Worm (Caenorhabditis elegans) whole organism, late embryonic: ENCODE measurements around the gene C32D5.8.

Source experiments
- F13H6.1 ChIP-seq: sonication (generic microtip); optimal IDR thresholded peaks from 2 replicates; lab custom pipeline; 2016; ENCODE audit warnings: missing genetic modification characterization, missing compliant biosample characterization
- K02D7.2 ChIP-seq: sonication (generic microtip); optimal IDR thresholded peaks from 2 replicates; lab custom pipeline; 2017; ENCODE audit warnings: mild to moderate bottlenecking, missing genetic modification characterization, missing compliant biosample characterization
- T23F11.4 ChIP-seq: fragments of 200-800 bp; sonication (Bioruptor generic); optimal IDR thresholded peaks from 2 replicates; lab custom pipeline; 2018; ENCODE audit warnings: mild to moderate bottlenecking, missing genetic modification characterization, missing compliant biosample characterization
- ceh-14 ChIP-seq: sonication (generic microtip); optimal IDR thresholded peaks from 2 replicates; lab custom pipeline; 2016; ENCODE audit warnings: missing genotype, missing genetic modification characterization, missing compliant biosample characterization
- ceh-19 ChIP-seq: fragments of 200-800 bp; sonication (Bioruptor generic); optimal IDR thresholded peaks from 2 replicates; lab custom pipeline; 2018; ENCODE audit warnings: mild to moderate bottlenecking, missing genetic modification characterization, missing compliant biosample characterization
- ceh-2 ChIP-seq: sonication (generic microtip); optimal IDR thresholded peaks from 2 replicates; lab custom pipeline; 2016; ENCODE audit warnings: missing genotype, missing genetic modification characterization, missing compliant biosample characterization
- ceh-22 ChIP-seq: sonication (generic microtip); optimal IDR thresholded peaks from 2 replicates; lab custom pipeline; 2017; ENCODE audit warnings: missing biosample characterization, missing genetic modification characterization
- ceh-24 ChIP-seq: sonication (generic microtip); optimal IDR thresholded peaks from 2 replicates; lab custom pipeline; 2016; ENCODE audit warnings: mild to moderate bottlenecking, missing genetic modification characterization, missing compliant biosample characterization
- ceh-30 ChIP-seq: fragments of 150-350 bp; optimal IDR thresholded peaks from 2 replicates; lab custom pipeline; 2014; ENCODE audit warnings: missing biosample characterization, missing genetic modification characterization
- ceh-45 ChIP-seq: fragments of 200-800 bp; sonication (Bioruptor generic); IDR thresholded peaks from 2 replicates; pipeline ENCODE4 v1.3.6; 2022; ENCODE audit warnings: missing genetic modification reagents, missing genetic modification characterization, missing compliant biosample characterization
- dve-1 ChIP-seq: sonication (generic microtip); optimal IDR thresholded peaks from 2 replicates; lab custom pipeline; 2017; ENCODE audit warnings: antibody characterized with exemption, mild to moderate bottlenecking, missing genetic modification characterization, missing compliant biosample characterization
- elt-2 ChIP-seq: sonication (generic microtip); optimal IDR thresholded peaks from 2 replicates; lab custom pipeline; 2016; ENCODE audit warnings: missing genetic modification reagents, missing genetic modification characterization, missing compliant biosample characterization
- elt-4 ChIP-seq: sonication (generic microtip); optimal IDR thresholded peaks from 2 replicates; lab custom pipeline; 2016; ENCODE audit warnings: missing genetic modification characterization, missing compliant biosample characterization
- ets-4 ChIP-seq: sonication (generic microtip); optimal IDR thresholded peaks from 2 replicates; lab custom pipeline; 2016; ENCODE audit warnings: missing genetic modification characterization, missing compliant biosample characterization
- eyg-1 ChIP-seq: sonication (generic microtip); optimal IDR thresholded peaks from 2 replicates; lab custom pipeline; 2016; ENCODE audit warnings: missing genotype, missing genetic modification characterization, missing compliant biosample characterization
- fkh-10 ChIP-seq: fragments of 150-350 bp; optimal IDR thresholded peaks from 2 replicates; lab custom pipeline; 2014; ENCODE audit warnings: missing biosample characterization, missing genetic modification reagents, missing genetic modification characterization
- gmeb-2 ChIP-seq: sonication (generic microtip); optimal IDR thresholded peaks from 2 replicates; lab custom pipeline; 2016; ENCODE audit warnings: missing genetic modification characterization, inconsistent platforms, missing compliant biosample characterization
- hlh-8 ChIP-seq: sonication (generic microtip); optimal IDR thresholded peaks from 2 replicates; lab custom pipeline; 2016; ENCODE audit warnings: missing genotype, missing genetic modification characterization, missing compliant biosample characterization
- lim-6 ChIP-seq: sonication (generic microtip); optimal IDR thresholded peaks from 2 replicates; lab custom pipeline; 2016; ENCODE audit warnings: missing genetic modification characterization, missing compliant biosample characterization
- madf-2 ChIP-seq: sonication (generic microtip); optimal IDR thresholded peaks from 2 replicates; lab custom pipeline; 2017; ENCODE audit warnings: missing genetic modification characterization, missing compliant biosample characterization
- nhr-11 ChIP-seq: fragments of 150-350 bp; optimal IDR thresholded peaks from 2 replicates; lab custom pipeline; 2014; ENCODE audit warnings: missing biosample characterization, missing genetic modification characterization
- npax-4 ChIP-seq: sonication (generic microtip); optimal IDR thresholded peaks from 2 replicates; lab custom pipeline; 2016; ENCODE audit warnings: missing genetic modification characterization, missing compliant biosample characterization
- odd-2 ChIP-seq: sonication (generic microtip); optimal IDR thresholded peaks from 2 replicates; lab custom pipeline; 2017; ENCODE audit warnings: antibody characterized with exemption, mild to moderate bottlenecking, missing genetic modification characterization, missing compliant biosample characterization
- pat-9 ChIP-seq: fragments of 200-800 bp; sonication (Bioruptor generic); optimal IDR thresholded peaks from 2 replicates; lab custom pipeline; 2018; ENCODE audit warnings: mild to moderate bottlenecking, missing genetic modification characterization, moderate library complexity, missing compliant biosample characterization
- pax-1 ChIP-seq: fragments of 150-350 bp; optimal IDR thresholded peaks from 2 replicates; lab custom pipeline; 2014; ENCODE audit warnings: missing biosample characterization, missing genetic modification characterization
- pha-2 ChIP-seq: sonication (generic microtip); optimal IDR thresholded peaks from 2 replicates; lab custom pipeline; 2017; ENCODE audit warnings: mild to moderate bottlenecking, missing genetic modification characterization, missing compliant biosample characterization
- pqm-1 ChIP-seq: sonication (generic microtip); optimal IDR thresholded peaks from 2 replicates; lab custom pipeline; 2016; ENCODE audit warnings: missing genetic modification characterization, missing compliant biosample characterization
- pros-1 ChIP-seq: fragments of 150-350 bp; optimal IDR thresholded peaks from 2 replicates; lab custom pipeline; 2014; ENCODE audit warnings: missing biosample characterization, missing genetic modification reagents, missing genetic modification characterization
- ref-2 ChIP-seq: sonication (generic microtip); optimal IDR thresholded peaks from 2 replicates; lab custom pipeline; 2016; ENCODE audit warnings: missing genetic modification characterization, missing compliant biosample characterization
- rnt-1 ChIP-seq: sonication (generic microtip); optimal IDR thresholded peaks from 2 replicates; lab custom pipeline; 2016; ENCODE audit warnings: missing genetic modification characterization, missing compliant biosample characterization
- sox-4 ChIP-seq: sonication (generic microtip); optimal IDR thresholded peaks from 2 replicates; lab custom pipeline; 2017; ENCODE audit warnings: mild to moderate bottlenecking, missing genetic modification characterization, inconsistent platforms, missing compliant biosample characterization
- tbx-7 ChIP-seq: sonication (generic microtip); optimal IDR thresholded peaks from 2 replicates; lab custom pipeline; 2016; ENCODE audit warnings: missing genotype, missing genetic modification characterization, missing compliant biosample characterization
- ttx-3 ChIP-seq: sonication (generic microtip); optimal IDR thresholded peaks from 2 replicates; lab custom pipeline; 2016; ENCODE audit warnings: missing genetic modification reagents, missing genetic modification characterization, missing compliant biosample characterization
- unc-3 ChIP-seq, 2 experiments: fragments of 200-800 bp in 1 of 2; sonication (Bioruptor generic) in 1 of 2; sonication (generic microtip) in 1 of 2; conservative IDR thresholded peaks in 1 of 2; optimal IDR thresholded peaks in 1 of 2; 2 replicates each; pipeline versions ENCODE4 v1.3.6 to Lab custom; 2016 to 2022; ENCODE audit warnings: missing compliant biosample characterization in 2 of 2, missing genetic modification characterization in 2 of 2, missing genetic modification reagents in 1 of 2
- unc-55 ChIP-seq: sonication (generic microtip); optimal IDR thresholded peaks from 2 replicates; lab custom pipeline; 2017; ENCODE audit warnings: missing biosample characterization, missing genetic modification reagents, missing genetic modification characterization
- unc-86 ChIP-seq: sonication (generic microtip); optimal IDR thresholded peaks from 2 replicates; lab custom pipeline; 2016; ENCODE audit warnings: missing genetic modification characterization, missing compliant biosample characterization
- zip-5 ChIP-seq: sonication (generic microtip); optimal IDR thresholded peaks from 2 replicates; lab custom pipeline; 2016; ENCODE audit warnings: missing genetic modification characterization, missing compliant biosample characterization

Gene C32D5.8

DNA sequence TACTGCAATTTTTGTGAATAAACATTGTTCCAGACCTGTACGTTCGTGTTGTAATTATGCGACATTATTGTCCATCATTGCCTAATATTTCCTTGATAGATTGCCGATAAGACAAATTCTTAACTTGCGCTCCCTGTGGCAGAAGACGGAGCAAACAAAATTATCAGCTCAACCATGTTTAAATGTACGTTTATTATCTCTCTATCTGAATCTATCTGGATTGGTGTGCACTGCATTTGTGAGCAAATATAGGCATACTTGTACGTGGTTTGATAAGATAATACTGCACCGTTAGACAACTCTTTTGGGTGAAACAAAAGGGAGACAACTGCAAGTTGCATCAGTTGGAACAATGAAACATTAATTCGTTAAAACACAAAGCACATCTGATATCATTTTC is 18.4 kb downstream of the C32D5.8 start:
- TF ChIP-seq K02D7.2 (tag; lab: Kevin White, UChicago) (no peak), elt-2 (tag; lab: Kevin White, UChicago) (peak; percentile 97), dve-1 (tag; lab: Kevin White, UChicago) (peak; percentile 37), fkh-10 (GFP tag; lab: Kevin White, UChicago) (no peak), gmeb-2 (tag; lab: Kevin White, UChicago) (no peak), unc-55 (GFP tag; lab: Kevin White, UChicago) (no peak), pqm-1 (tag; lab: Kevin White, UChicago) (peak; percentile 58), tbx-7 (tag; lab: Kevin White, UChicago) (no peak), ets-4 (no peak), sox-4 (tag; lab: Kevin White, UChicago) (no peak)

DNA sequence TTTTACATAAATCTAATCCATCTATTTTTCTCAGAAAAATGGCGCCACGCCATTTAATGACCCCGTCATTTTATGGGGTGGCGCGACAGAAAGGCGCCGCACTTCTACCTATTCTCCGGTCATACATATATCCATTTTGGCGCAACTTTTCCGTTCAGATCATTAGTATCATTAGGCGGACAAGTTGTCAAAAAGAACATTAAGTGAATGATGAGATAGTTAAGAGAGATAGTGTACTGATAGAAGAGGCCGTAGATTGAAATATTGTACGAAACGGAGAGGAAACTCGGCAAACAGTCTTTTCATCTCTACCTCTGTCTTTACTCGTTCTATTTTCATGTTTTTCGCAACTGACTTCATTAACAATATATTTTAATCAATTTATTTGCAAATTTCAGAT is 21.7 kb downstream of the C32D5.8 start, which contains the start of gene sma-6:
sma-6 (plus strand) TSS at position 399 of the 400 bp plus-strand sequence.
- TF ChIP-seq odd-2 (no peak), pax-1 (tag; lab: Kevin White, UChicago) (no peak), F13H6.1 (no peak)

DNA sequence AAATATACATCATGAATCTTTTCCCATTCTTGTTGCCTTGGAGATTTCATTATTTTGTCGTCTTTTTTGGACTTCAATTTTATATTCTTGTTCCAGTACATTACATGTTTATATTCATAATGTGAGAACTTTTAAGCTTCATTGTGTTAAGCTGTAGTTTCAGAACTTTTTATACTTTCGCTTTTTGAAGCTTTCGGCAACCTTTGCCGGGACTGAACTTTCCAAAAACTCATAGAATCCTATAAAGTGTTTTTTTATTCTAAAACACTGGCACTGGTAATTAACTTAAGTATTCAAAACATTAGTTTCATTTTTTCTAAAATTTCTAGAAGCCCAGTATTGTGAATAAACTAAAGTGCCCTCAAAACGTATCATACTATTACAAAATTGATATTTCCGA is 22.8 kb downstream of the C32D5.8 start, which contains the start of gene C32D5.4:
C32D5.4 (minus strand) TSS at position 101 of the 400 bp plus-strand sequence.
- TF ChIP-seq ref-2 (tag; lab: Kevin White, UChicago) (no peak), ceh-22 (tag; lab: Kevin White, UChicago) (no peak), fkh-10 (GFP tag; lab: Kevin White, UChicago) (no peak), zip-5 (tag; lab: Kevin White, UChicago) (no peak), pha-2 (tag; lab: Kevin White, UChicago) (no peak), ceh-24 (tag; lab: Kevin White, UChicago) (no peak), elt-4 (tag; lab: Kevin White, UChicago) (no peak), lim-6 (tag; lab: Kevin White, UChicago) (no peak), T23F11.4 (GFP tag; lab: Kevin White, UChicago) (no peak), pat-9 (tag; lab: Kevin White, UChicago) (no peak), eyg-1 (no peak), unc-86 (tag; lab: Kevin White, UChicago) (no peak), F13H6.1 (no peak), ceh-19 (GFP tag; lab: Kevin White, UChicago) (no peak), nhr-11 (tag; lab: Kevin White, UChicago) (no peak), madf-2 (tag; lab: Kevin White, UChicago) (no peak), ceh-14 (tag; lab: Kevin White, UChicago) (no peak), ets-4 (no peak), tbx-7 (tag; lab: Kevin White, UChicago) (no peak), npax-4 (tag; lab: Kevin White, UChicago) (no peak)

DNA sequence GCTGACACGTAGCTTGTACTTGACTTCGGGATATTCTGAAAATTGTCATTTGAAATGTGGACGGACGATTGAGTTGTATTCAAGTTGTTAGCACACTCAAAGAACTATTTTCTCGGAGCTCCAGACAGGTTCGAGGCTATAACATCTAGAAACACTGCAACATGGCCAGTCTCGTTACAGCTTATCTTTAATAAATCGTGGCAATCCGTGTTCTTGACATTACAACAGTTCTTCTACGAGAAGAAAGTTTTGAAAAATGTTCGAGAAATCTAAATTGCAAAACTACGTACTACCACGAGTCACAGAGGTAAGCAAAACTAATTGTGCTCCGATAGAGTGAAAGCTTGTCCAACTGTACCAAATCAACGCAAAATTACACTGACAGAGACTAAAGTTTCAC is 23.7 kb downstream of the C32D5.8 start:
- no peak for TF ChIP-seq unc-86 (tag; lab: Kevin White, UChicago)
- TF ChIP-seq rnt-1 = no peak
- no peak for TF ChIP-seq zip-5 (tag; lab: Kevin White, UChicago)
- TF ChIP-seq sox-4 (tag; lab: Kevin White, UChicago) = no peak
- no peak for TF ChIP-seq ttx-3 (tag; lab: Kevin White, UChicago)
- no peak for TF ChIP-seq ceh-45 (GFP tag; lab: Robert Waterston, UW)
- no peak for TF ChIP-seq pros-1 (tag; lab: Kevin White, UChicago)
- no peak for TF ChIP-seq ceh-30 (tag; lab: Kevin White, UChicago)
- no peak for TF ChIP-seq hlh-8
- no peak for TF ChIP-seq unc-3 (GFP tag; conservative IDR thresholded peaks at IDR 0.05; lab: Robert Waterston, UW)
- no peak for TF ChIP-seq unc-3 (tag; optimal IDR thresholded peaks at IDR 0.05; lab: Kevin White, UChicago)
- TF ChIP-seq ceh-2 (tag; lab: Kevin White, UChicago) = no peak
- no peak for TF ChIP-seq ref-2 (tag; lab: Kevin White, UChicago)
- TF ChIP-seq T23F11.4 (GFP tag; lab: Kevin White, UChicago) = no peak
